Worm (Caenorhabditis elegans) whole organism, L1 larva: ENCODE results near the gene C03F11.4.

Experiments used
- C04F5.9 ChIP-seq: sonication (generic microtip); optimal IDR thresholded peaks from 2 replicates; lab custom pipeline; 2016; ENCODE audit warnings: missing genetic modification characterization, missing compliant biosample characterization
- alr-1 ChIP-seq: fragments of 200-800 bp; sonication (Bioruptor generic); optimal IDR thresholded peaks from 2 replicates; lab custom pipeline; 2018; ENCODE audit warnings: borderline replicate concordance, mild to moderate bottlenecking, missing genetic modification characterization, missing compliant biosample characterization
- aly-2 ChIP-seq: fragments of 150-350 bp; optimal IDR thresholded peaks from 2 replicates; lab custom pipeline; 2014; ENCODE audit warnings: missing biosample characterization, missing genetic modification characterization
- ama-1 ChIP-seq: fragments of 150-350 bp; optimal IDR thresholded peaks from 2 replicates; lab custom pipeline; 2014
- ceh-63 ChIP-seq: fragments of 200-800 bp; sonication (Bioruptor generic); optimal IDR thresholded peaks from 2 replicates; lab custom pipeline; 2018; ENCODE audit warnings: mild to moderate bottlenecking, missing genetic modification characterization, missing compliant biosample characterization
- ceh-8 ChIP-seq: fragments of 200-800 bp; sonication (Bioruptor generic); optimal IDR thresholded peaks from 2 replicates; lab custom pipeline; 2018; ENCODE audit warnings: mild to moderate bottlenecking, missing genetic modification characterization, moderate library complexity, missing compliant biosample characterization
- ceh-88 ChIP-seq: fragments of 200-800 bp; sonication (Bioruptor generic); IDR thresholded peaks from 2 replicates; pipeline ENCODE4 v1.3.6; 2022; ENCODE audit warnings: missing genetic modification characterization, missing compliant biosample characterization
- dpl-1 ChIP-seq, 3 experiments: fragments of 150-350 bp in 2 of 3; sonication (generic microtip) in 1 of 3; optimal IDR thresholded peaks; 2 replicates each; lab custom pipeline; 2014 to 2017; ENCODE audit warnings: missing biosample characterization in 3 of 3, missing genetic modification characterization in 3 of 3, missing genetic modification reagents in 3 of 3
- dsc-1 ChIP-seq: sonication (generic microtip); optimal IDR thresholded peaks from 2 replicates; lab custom pipeline; 2016; ENCODE audit warnings: mild to moderate bottlenecking, missing genetic modification characterization, missing compliant biosample characterization
- efl-3 ChIP-seq: fragments of 200-800 bp; sonication (Bioruptor generic); optimal IDR thresholded peaks from 2 replicates; lab custom pipeline; 2018; ENCODE audit warnings: mild to moderate bottlenecking, missing genetic modification characterization, missing compliant biosample characterization
- egl-13 ChIP-seq: sonication (generic microtip); optimal IDR thresholded peaks from 2 replicates; lab custom pipeline; 2016; ENCODE audit warnings: missing genotype, missing genetic modification reagents, missing genetic modification characterization, missing compliant biosample characterization
- elt-3 ChIP-seq, 6 experiments: fragments of 150-350 bp in 1 of 6; sonication (generic microtip); optimal IDR thresholded peaks; 2 replicates each; lab custom pipeline; 2017 to 2018; ENCODE audit warnings: missing biosample characterization in 6 of 6, missing genetic modification characterization in 6 of 6, inconsistent platforms in 1 of 6
- ets-5 ChIP-seq: fragments of 200-800 bp; sonication (Bioruptor generic); IDR thresholded peaks from 2 replicates; pipeline ENCODE4 v1.3.6; 2022; ENCODE audit warnings: missing genetic modification characterization, missing compliant biosample characterization
- fkh-4 ChIP-seq: sonication (generic microtip); optimal IDR thresholded peaks from 2 replicates; lab custom pipeline; 2016; ENCODE audit warnings: missing compliant biosample characterization, missing genetic modification characterization, borderline replicate concordance
- fkh-8 ChIP-seq: sonication (generic microtip); optimal IDR thresholded peaks from 2 replicates; lab custom pipeline; 2016; ENCODE audit warnings: mild to moderate bottlenecking, missing genetic modification characterization, missing compliant biosample characterization
- hlh-17 ChIP-seq: fragments of 200-800 bp; sonication (Bioruptor generic); optimal IDR thresholded peaks from 2 replicates; lab custom pipeline; 2018; ENCODE audit warnings: missing genetic modification characterization, mild to moderate bottlenecking, missing compliant biosample characterization, moderate library complexity, borderline replicate concordance
- hlh-4 ChIP-seq: sonication (generic microtip); optimal IDR thresholded peaks from 2 replicates; lab custom pipeline; 2016; ENCODE audit warnings: mild to moderate bottlenecking, missing genetic modification characterization, missing compliant biosample characterization
- hpl-2 ChIP-seq: fragments of 150-350 bp; optimal IDR thresholded peaks from 2 replicates; lab custom pipeline; 2014; ENCODE audit warnings: missing biosample characterization, missing genetic modification reagents, missing genetic modification characterization
- lin-14 ChIP-seq: fragments of 200-800 bp; sonication (Bioruptor generic); optimal IDR thresholded peaks from 2 replicates; lab custom pipeline; 2018; ENCODE audit warnings: mild to moderate bottlenecking, missing genetic modification characterization, moderate library complexity, missing compliant biosample characterization
- mdl-1 ChIP-seq, 2 experiments: fragments of 150-350 bp; optimal IDR thresholded peaks; 2 replicates each; lab custom pipeline; 2014 to 2017; ENCODE audit warnings: missing biosample characterization in 2 of 2, missing genetic modification characterization in 2 of 2, inconsistent platforms in 1 of 2
- nhr-12 ChIP-seq: sonication (generic microtip); optimal IDR thresholded peaks from 2 replicates; lab custom pipeline; 2017; ENCODE audit warnings: missing biosample characterization, missing genetic modification characterization
- nhr-237 ChIP-seq: fragments of 150-350 bp; optimal IDR thresholded peaks from 2 replicates; lab custom pipeline; 2014; ENCODE audit warnings: missing biosample characterization, missing genetic modification characterization
- nhr-47 ChIP-seq: sonication (generic microtip); optimal IDR thresholded peaks from 2 replicates; lab custom pipeline; 2016; ENCODE audit warnings: mild to moderate bottlenecking, missing genetic modification characterization, moderate library complexity, missing compliant biosample characterization
- nhr-76 ChIP-seq: sonication (generic microtip); optimal IDR thresholded peaks from 2 replicates; lab custom pipeline; 2017; ENCODE audit warnings: missing biosample characterization, missing genetic modification characterization
- nhr-85 ChIP-seq: sonication (generic microtip); peaks from one replicate; lab custom pipeline; 2016; ENCODE audit warnings: missing genetic modification characterization, inconsistent platforms, missing compliant biosample characterization
- nhr-90 ChIP-seq: sonication (generic microtip); optimal IDR thresholded peaks from 2 replicates; lab custom pipeline; 2016; ENCODE audit warnings: mild to moderate bottlenecking, missing genetic modification characterization, missing compliant biosample characterization; ENCODE audit not compliant: poor library complexity
- pax-3 ChIP-seq: fragments of 200-800 bp; sonication (Bioruptor generic); optimal IDR thresholded peaks from 2 replicates; lab custom pipeline; 2018; ENCODE audit warnings: mild to moderate bottlenecking, missing genetic modification characterization, moderate library complexity, missing compliant biosample characterization
- skn-1 ChIP-seq: fragments of 150-350 bp; optimal IDR thresholded peaks from 2 replicates; lab custom pipeline; 2014; ENCODE audit warnings: missing biosample characterization, missing genetic modification characterization
- snpc-4 ChIP-seq: fragments of 150-350 bp; optimal IDR thresholded peaks from 2 replicates; lab custom pipeline; 2014; ENCODE audit warnings: missing biosample characterization, missing genetic modification characterization
- snu-23 ChIP-seq: sonication (generic microtip); optimal IDR thresholded peaks from 2 replicates; lab custom pipeline; 2016; ENCODE audit warnings: missing genetic modification characterization, missing compliant biosample characterization
- sptf-1 ChIP-seq: fragments of 150-350 bp; optimal IDR thresholded peaks from 2 replicates; lab custom pipeline; 2014; ENCODE audit warnings: missing biosample characterization, missing genetic modification characterization
- sup-37 ChIP-seq: fragments of 200-800 bp; sonication (Bioruptor generic); optimal IDR thresholded peaks from 2 replicates; lab custom pipeline; 2018; ENCODE audit warnings: mild to moderate bottlenecking, missing genetic modification characterization, missing compliant biosample characterization
- swsn-7 ChIP-seq: sonication (generic microtip); optimal IDR thresholded peaks from 2 replicates; lab custom pipeline; 2016; ENCODE audit warnings: missing genetic modification characterization, missing compliant biosample characterization
- tlp-1 ChIP-seq: fragments of 150-350 bp; optimal IDR thresholded peaks from 2 replicates; lab custom pipeline; 2014; ENCODE audit warnings: missing biosample characterization, missing genetic modification characterization
- unc-30 ChIP-seq: sonication (generic microtip); optimal IDR thresholded peaks from 2 replicates; lab custom pipeline; 2017; ENCODE audit warnings: missing biosample characterization, missing genetic modification characterization
- unc-62 ChIP-seq: fragments of 150-350 bp; optimal IDR thresholded peaks from 2 replicates; lab custom pipeline; 2014; ENCODE audit warnings: missing biosample characterization, missing genetic modification reagents, missing genetic modification characterization
- unc-86 ChIP-seq: sonication (generic microtip); optimal IDR thresholded peaks from 2 replicates; lab custom pipeline; 2016; ENCODE audit warnings: missing genetic modification characterization, missing compliant biosample characterization
- unc-98 ChIP-seq: fragments of 200-800 bp; sonication (Bioruptor generic); IDR thresholded peaks from 2 replicates; pipeline ENCODE4 v1.3.6; 2022; ENCODE audit warnings: missing genetic modification characterization, missing compliant biosample characterization
- zip-4 ChIP-seq: fragments of 200-800 bp; sonication (Bioruptor generic); optimal IDR thresholded peaks from 2 replicates; lab custom pipeline; 2018; ENCODE audit warnings: mild to moderate bottlenecking, missing genetic modification characterization, moderate library complexity, missing compliant biosample characterization
- ztf-11 ChIP-seq, 2 experiments: sonication (generic microtip); optimal IDR thresholded peaks; 2 replicates each; lab custom pipeline; 2016 to 2017; ENCODE audit warnings: missing genetic modification characterization in 2 of 2, missing biosample characterization in 1 of 2, missing compliant biosample characterization in 1 of 2
- ztf-4 ChIP-seq: fragments of 150-350 bp; optimal IDR thresholded peaks from 2 replicates; lab custom pipeline; 2014; ENCODE audit warnings: missing biosample characterization, missing genetic modification characterization

Gene C03F11.4

DNA sequence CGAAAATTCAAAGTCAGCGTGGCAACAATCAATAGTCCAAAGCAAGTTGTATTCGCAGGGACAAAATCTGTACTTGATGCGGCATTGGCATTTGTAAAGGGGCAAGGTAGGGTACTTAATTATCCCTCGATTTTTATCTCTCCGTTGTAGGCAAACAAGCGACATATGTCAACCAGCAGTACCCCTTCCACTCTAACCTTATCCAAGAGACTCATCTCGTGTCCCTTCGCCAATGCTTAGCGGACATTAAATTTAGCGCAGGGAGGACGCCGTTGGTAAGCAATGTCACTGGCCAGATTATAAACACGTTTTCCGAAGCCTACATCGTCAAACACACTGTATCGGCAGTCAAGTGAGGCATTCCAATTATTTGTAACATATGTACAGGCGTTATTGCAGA lies 23.1 kb upstream of the C03F11.4 start (continued):
- TF ChIP-seq snpc-4 (tag; lab: Kevin White, UChicago): peak; percentile 83
- peak; percentile 27 for TF ChIP-seq hlh-4
- TF ChIP-seq ztf-4 (tag; lab: Kevin White, UChicago): peak; percentile 99
- TF ChIP-seq sup-37: peak; percentile 91
- peak; percentile 97 for TF ChIP-seq ceh-63 (GFP tag; lab: Kevin White, UChicago)
- peak; percentile 89 for TF ChIP-seq pax-3
- no peak for TF ChIP-seq sptf-1 (tag; lab: Kevin White, UChicago)
- peak; percentile 95 for TF ChIP-seq egl-13 (tag; lab: Kevin White, UChicago)
- TF ChIP-seq ztf-11 (tag; optimal IDR thresholded peaks at IDR 0.05; lab: Kevin White, UChicago): peak in 1 of 2 experiments; percentile 95
- TF ChIP-seq C04F5.9 (tag; lab: Kevin White, UChicago): peak; percentile 87
- peak; percentile 99 for TF ChIP-seq nhr-90 (tag; lab: Kevin White, UChicago)
- peak; percentile 63 for TF ChIP-seq nhr-12 (tag; lab: Kevin White, UChicago)
- TF ChIP-seq alr-1 (tag; lab: Kevin White, UChicago): no peak
- no peak for TF ChIP-seq ets-5
- TF ChIP-seq skn-1 (tag; lab: Kevin White, UChicago): peak; percentile 94
- TF ChIP-seq elt-3 (tag; optimal IDR thresholded peaks at IDR 0.05; lab: Kevin White, UChicago): peak; percentile 65 to 98 (median 86)
- TF ChIP-seq lin-14: peak; percentile 95
- TF ChIP-seq hpl-2 (GFP tag; lab: Kevin White, UChicago): peak; percentile 99
- TF ChIP-seq ceh-88 (GFP tag; lab: Robert Waterston, UW): peak; percentile 91
- TF ChIP-seq hlh-17 (GFP tag; lab: Kevin White, UChicago): no peak
- peak; percentile 90 for TF ChIP-seq fkh-4
- TF ChIP-seq nhr-76 (tag; lab: Kevin White, UChicago): peak; percentile 93
- TF ChIP-seq tlp-1 (tag; lab: Kevin White, UChicago): no peak
- peak; percentile 99 for TF ChIP-seq nhr-47
- TF ChIP-seq ama-1 (lab: Kevin White, UChicago): no peak
- TF ChIP-seq unc-62: no peak
- TF ChIP-seq zip-4: peak; percentile 94
- TF ChIP-seq swsn-7: peak; percentile 97
- peak; percentile 35 to 67 (median 62) for TF ChIP-seq dpl-1 (GFP tag; optimal IDR thresholded peaks at IDR 0.05; lab: Kevin White, UChicago)
- peak; percentile 100 for TF ChIP-seq dsc-1 (tag; lab: Kevin White, UChicago)
- TF ChIP-seq nhr-85 (tag; lab: Kevin White, UChicago): peak; percentile 98

DNA sequence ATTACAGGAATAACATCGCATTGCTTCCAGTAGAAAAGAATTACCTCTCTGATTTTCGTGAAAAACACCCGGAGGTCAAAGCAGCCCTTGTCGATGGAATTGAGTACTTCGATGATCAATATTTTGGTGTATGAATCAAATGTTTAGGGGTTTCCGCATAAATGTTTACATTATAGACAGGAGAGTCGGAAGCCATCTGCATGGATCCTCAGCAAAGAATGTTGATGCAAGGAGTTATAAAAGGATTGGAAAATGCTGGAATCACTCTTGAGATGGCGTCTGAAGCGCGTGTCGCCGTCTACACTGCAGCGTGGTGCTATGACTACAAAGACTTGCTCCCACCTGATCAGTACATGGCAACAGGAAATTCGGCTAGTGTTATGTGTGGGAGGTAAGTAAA lies 8.0 kb upstream of the C03F11.4 start, which contains the start of gene C41A3.2:
C41A3.2 (minus strand) TSS at position 101 of the 400 bp plus-strand sequence.
- TF ChIP-seq fkh-8 (tag; lab: Kevin White, UChicago): no peak
- TF ChIP-seq ceh-8 (GFP tag; lab: Kevin White, UChicago): no peak
- no peak for TF ChIP-seq snu-23
- no peak for TF ChIP-seq efl-3
- no peak for TF ChIP-seq unc-30
- TF ChIP-seq ceh-88 (GFP tag; lab: Robert Waterston, UW): no peak
- no peak for TF ChIP-seq mdl-1 (tag; optimal IDR thresholded peaks at IDR 0.05; lab: Kevin White, UChicago)
- TF ChIP-seq nhr-237 (tag; lab: Kevin White, UChicago): no peak
- no peak for TF ChIP-seq aly-2 (tag; lab: Kevin White, UChicago)

DNA sequence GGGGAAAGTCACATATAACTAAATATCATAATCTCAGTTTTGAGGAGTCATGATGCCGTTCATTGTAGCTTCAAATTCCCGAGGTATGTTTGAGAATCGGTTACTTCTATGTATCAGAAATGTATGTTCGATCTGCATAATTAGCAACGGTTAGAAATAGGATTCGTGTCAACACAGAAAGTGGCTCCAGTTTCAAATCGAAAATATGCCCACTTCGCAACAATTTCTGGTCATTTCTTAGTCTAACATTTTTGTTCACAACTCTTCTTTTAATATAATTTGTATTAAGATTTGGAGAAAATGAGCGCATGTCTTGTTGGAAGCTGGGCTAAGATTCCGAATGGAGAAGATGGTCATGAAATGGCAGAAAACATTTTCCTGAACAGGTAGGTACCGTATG lies 7.3 kb upstream of the C03F11.4 start, which contains the start of gene pks-1:
pks-1 (plus strand) TSS at position 301 of the 400 bp plus-strand sequence.
- TF ChIP-seq sup-37: no peak
- TF ChIP-seq unc-86 (tag; lab: Kevin White, UChicago): no peak
- no peak for TF ChIP-seq unc-98 (GFP tag; lab: Robert Waterston, UW)
